Worm (Caenorhabditis elegans) whole organism, mixed stage, embryonic: Measurements from ENCODE around the gene Y50D4B.1.

Source experiments
- M03D4.4 ChIP-seq: sonication (generic microtip); optimal IDR thresholded peaks from 2 replicates; lab custom pipeline; 2017; ENCODE audit warnings: mild to moderate bottlenecking, missing genetic modification characterization, missing compliant biosample characterization
- bed-3 ChIP-seq: fragments of 200-800 bp; sonication (Bioruptor generic); optimal IDR thresholded peaks from 3 replicates; lab custom pipeline; 2018; ENCODE audit warnings: mild to moderate bottlenecking, missing genetic modification characterization, moderate library complexity, missing compliant biosample characterization
- blmp-1 ChIP-seq: fragments of 150-350 bp; optimal IDR thresholded peaks from 2 replicates; lab custom pipeline; 2014; ENCODE audit warnings: missing biosample characterization, missing genetic modification characterization
- ceh-39 ChIP-seq: fragments of 150-350 bp; optimal IDR thresholded peaks from 2 replicates; lab custom pipeline; 2014; ENCODE audit warnings: missing biosample characterization, missing genetic modification characterization
- ceh-43 ChIP-seq: fragments of 200-800 bp; sonication (Bioruptor generic); optimal IDR thresholded peaks from 2 replicates; lab custom pipeline; 2018; ENCODE audit warnings: mild to moderate bottlenecking, missing genetic modification characterization, moderate library complexity, missing compliant biosample characterization
- ceh-83 ChIP-seq: fragments of 200-800 bp; sonication (Bioruptor generic); optimal IDR thresholded peaks from 2 replicates; lab custom pipeline; 2018; ENCODE audit warnings: mild to moderate bottlenecking, missing genetic modification characterization, missing compliant biosample characterization
- ces-1 ChIP-seq: fragments of 150-350 bp; optimal IDR thresholded peaks from 2 replicates; lab custom pipeline; 2014; ENCODE audit warnings: missing biosample characterization, missing genetic modification reagents, missing genetic modification characterization
- cnd-1 ChIP-seq: fragments of 200-800 bp; sonication (Bioruptor generic); optimal IDR thresholded peaks from 2 replicates; lab custom pipeline; 2018; ENCODE audit warnings: mild to moderate bottlenecking, missing genetic modification characterization, missing compliant biosample characterization
- drap-1 ChIP-seq: fragments of 200-800 bp; sonication (Bioruptor generic); optimal IDR thresholded peaks from 3 replicates; lab custom pipeline; 2018; ENCODE audit warnings: mild to moderate bottlenecking, missing genetic modification characterization, missing compliant biosample characterization
- elt-3 ChIP-seq: fragments of 150-350 bp; optimal IDR thresholded peaks from 2 replicates; lab custom pipeline; 2014; ENCODE audit warnings: missing biosample characterization, missing genetic modification characterization
- ham-2 ChIP-seq: fragments of 200-800 bp; sonication (Bioruptor generic); optimal IDR thresholded peaks from 2 replicates; lab custom pipeline; 2018; ENCODE audit warnings: mild to moderate bottlenecking, missing genetic modification characterization, missing compliant biosample characterization
- hlh-1 ChIP-seq: fragments of 150-350 bp; optimal IDR thresholded peaks from 2 replicates; lab custom pipeline; 2014; ENCODE audit warnings: missing biosample characterization, missing genetic modification reagents, missing genetic modification characterization
- lin-13 ChIP-seq: fragments of 150-350 bp; optimal IDR thresholded peaks from 2 replicates; lab custom pipeline; 2014; ENCODE audit warnings: missing biosample characterization, missing genetic modification characterization
- lin-32 ChIP-seq: fragments of 200-800 bp; sonication (Bioruptor generic); optimal IDR thresholded peaks from 2 replicates; lab custom pipeline; 2018; ENCODE audit warnings: mild to moderate bottlenecking, missing genetic modification characterization, missing compliant biosample characterization
- lsy-2 ChIP-seq: fragments of 150-350 bp; optimal IDR thresholded peaks from 2 replicates; lab custom pipeline; 2014; ENCODE audit warnings: missing biosample characterization, missing genetic modification characterization
- mab-5 ChIP-seq: fragments of 150-350 bp; optimal IDR thresholded peaks from 2 replicates; lab custom pipeline; 2014; ENCODE audit warnings: missing biosample characterization, missing genetic modification characterization
- mep-1 ChIP-seq: fragments of 150-350 bp; optimal IDR thresholded peaks from 2 replicates; lab custom pipeline; 2017; ENCODE audit warnings: missing biosample characterization, missing genetic modification reagents, missing genetic modification characterization, inconsistent platforms
- mls-2 ChIP-seq: sonication (generic microtip); optimal IDR thresholded peaks from 2 replicates; lab custom pipeline; 2016; ENCODE audit warnings: mild to moderate bottlenecking, missing genetic modification characterization, moderate library complexity, missing compliant biosample characterization
- nhr-12 ChIP-seq: fragments of 150-350 bp; optimal IDR thresholded peaks from 2 replicates; lab custom pipeline; 2014; ENCODE audit warnings: missing biosample characterization, missing genetic modification characterization
- nhr-2 ChIP-seq: fragments of 150-350 bp; optimal IDR thresholded peaks from 2 replicates; lab custom pipeline; 2014; ENCODE audit warnings: missing biosample characterization, missing genetic modification characterization
- nhr-237 ChIP-seq: fragments of 150-350 bp; optimal IDR thresholded peaks from 2 replicates; lab custom pipeline; 2014; ENCODE audit warnings: missing biosample characterization, missing genetic modification characterization
- nhr-28 ChIP-seq: fragments of 150-350 bp; optimal IDR thresholded peaks from 2 replicates; lab custom pipeline; 2014; ENCODE audit warnings: missing biosample characterization, missing genetic modification characterization
- nhr-76 ChIP-seq: sonication (generic microtip); optimal IDR thresholded peaks from 2 replicates; lab custom pipeline; 2017; ENCODE audit warnings: missing biosample characterization, missing genetic modification characterization
- pha-4 ChIP-seq: fragments of 150-350 bp; optimal IDR thresholded peaks from 2 replicates; lab custom pipeline; 2018; ENCODE audit warnings: missing biosample characterization, missing genetic modification reagents, missing genetic modification characterization
- snpc-4 ChIP-seq: fragments of 150-350 bp; optimal IDR thresholded peaks from 2 replicates; lab custom pipeline; 2014; ENCODE audit warnings: missing biosample characterization, missing genetic modification characterization
- sptf-1 ChIP-seq: sonication (generic microtip); optimal IDR thresholded peaks from 2 replicates; lab custom pipeline; 2017; ENCODE audit warnings: mild to moderate bottlenecking, missing genetic modification characterization, moderate library complexity, missing compliant biosample characterization
- tbx-8 ChIP-seq: fragments of 200-800 bp; sonication (Bioruptor generic); optimal IDR thresholded peaks from 2 replicates; lab custom pipeline; 2018; ENCODE audit warnings: mild to moderate bottlenecking, missing genetic modification characterization, moderate library complexity, missing compliant biosample characterization
- unc-120 ChIP-seq: sonication (generic microtip); optimal IDR thresholded peaks from 2 replicates; lab custom pipeline; 2017; ENCODE audit warnings: missing genetic modification characterization, missing compliant biosample characterization; ENCODE audit not compliant: poor library complexity, severe bottlenecking
- unc-39 ChIP-seq: fragments of 150-350 bp; optimal IDR thresholded peaks from 2 replicates; lab custom pipeline; 2014; ENCODE audit warnings: missing biosample characterization, missing genetic modification characterization
- unc-62 ChIP-seq: fragments of 150-350 bp; optimal IDR thresholded peaks from 2 replicates; lab custom pipeline; 2014; ENCODE audit warnings: missing biosample characterization, missing genetic modification reagents, missing genetic modification characterization
- zip-8 ChIP-seq: fragments of 150-350 bp; optimal IDR thresholded peaks from 2 replicates; lab custom pipeline; 2014; ENCODE audit warnings: missing biosample characterization, missing genetic modification characterization
- ztf-11 ChIP-seq: fragments of 150-350 bp; optimal IDR thresholded peaks from 2 replicates; lab custom pipeline; 2014; ENCODE audit warnings: missing biosample characterization, missing genetic modification characterization

The Y50D4B.1 gene

ce11 chrV:1100280-1100679 lies 12.5 kb upstream of the Y50D4B.1 start, which contains the start of gene Y50D4B.2:
Gene Y50D4B.2, plus strand, starts transcription at chrV:1100580.
- TF ChIP-seq nhr-12 (tag; lab: Kevin White, UChicago) (no peak), lsy-2 (tag; lab: Kevin White, UChicago) (no peak), blmp-1 (tag; lab: Kevin White, UChicago) (no peak), drap-1 (GFP tag; lab: Kevin White, UChicago) (no peak), ceh-39 (tag; lab: Kevin White, UChicago) (no peak), hlh-1 (tag; lab: Kevin White, UChicago) (no peak), nhr-237 (tag; lab: Kevin White, UChicago) (no peak), M03D4.4 (tag; lab: Kevin White, UChicago) (no peak), zip-8 (tag; lab: Kevin White, UChicago) (no peak)

- TF ChIP-seq ztf-11 (no peak), mls-2 (no peak), nhr-2 (tag; lab: Kevin White, UChicago) (no peak), pha-4 (tag; lab: Kevin White, UChicago) (no peak), snpc-4 (no peak), elt-3 (no peak), lin-32 (GFP tag; lab: Kevin White, UChicago) (no peak), unc-120 (tag; lab: Kevin White, UChicago) (no peak), unc-39 (tag; lab: Kevin White, UChicago) (no peak), cnd-1 (tag; lab: Kevin White, UChicago) (no peak), sptf-1 (tag; lab: Kevin White, UChicago) (no peak), M03D4.4 (tag; lab: Kevin White, UChicago) (no peak)
These were observed 10.2 kb upstream of the Y50D4B.1 start for ce11 chrV:1102569-1102968.

- TF ChIP-seq ceh-83 (GFP tag; lab: Kevin White, UChicago) (no peak), unc-39 (tag; lab: Kevin White, UChicago) (no peak)
These were observed 578 bp upstream of the Y50D4B.1 start for ce11 chrV:1112180-1112579.

ce11 chrV:1120101-1120500 lies 7.3 kb downstream of the Y50D4B.1 start:
- TF ChIP-seq mep-1 (tag; lab: Kevin White, UChicago) (no peak), mab-5 (no peak), unc-62 (GFP tag; lab: Kevin White, UChicago) (no peak), sptf-1 (tag; lab: Kevin White, UChicago) (no peak), ceh-43 (no peak), pha-4 (tag; lab: Kevin White, UChicago) (no peak), lin-32 (GFP tag; lab: Kevin White, UChicago) (no peak), nhr-76 (no peak), bed-3 (GFP tag; lab: Kevin White, UChicago) (no peak), blmp-1 (tag; lab: Kevin White, UChicago) (no peak), tbx-8 (GFP tag; lab: Kevin White, UChicago) (no peak), cnd-1 (tag; lab: Kevin White, UChicago) (no peak), ztf-11 (no peak), snpc-4 (no peak), ham-2 (GFP tag; lab: Kevin White, UChicago) (no peak), ces-1 (GFP tag; lab: Kevin White, UChicago) (no peak), ceh-39 (tag; lab: Kevin White, UChicago) (no peak), lin-13 (tag; lab: Kevin White, UChicago) (no peak)

- no peak for TF ChIP-seq nhr-28
- no peak for TF ChIP-seq nhr-12 (tag; lab: Kevin White, UChicago)
- no peak for TF ChIP-seq mep-1 (tag; lab: Kevin White, UChicago)
- no peak for TF ChIP-seq mls-2
- no peak for TF ChIP-seq bed-3 (GFP tag; lab: Kevin White, UChicago)
- TF ChIP-seq lin-13 (tag; lab: Kevin White, UChicago), result no peak
- TF ChIP-seq tbx-8 (GFP tag; lab: Kevin White, UChicago), result no peak
- no peak for TF ChIP-seq ztf-11
These were observed 19.3 kb downstream of the Y50D4B.1 start, which contains the start of gene W07B8.4 for ce11 chrV:1131880-1132623. Gene W07B8.4, minus strand, starts transcription at chrV:1131930.
